Worm (Caenorhabditis elegans) whole organism, L1 larva: Measurements from ENCODE around the gene M117.4.

Experiments
- C34B4.2 ChIP-seq: sonication (generic microtip); optimal IDR thresholded peaks from 2 replicates; lab custom pipeline; 2017; ENCODE audit warnings: mild to moderate bottlenecking, missing genetic modification characterization, missing compliant biosample characterization
- aha-1 ChIP-seq: fragments of 150-350 bp; optimal IDR thresholded peaks from 2 replicates; lab custom pipeline; 2014; ENCODE audit warnings: missing biosample characterization, missing genetic modification characterization
- alr-1 ChIP-seq: fragments of 200-800 bp; sonication (Bioruptor generic); optimal IDR thresholded peaks from 2 replicates; lab custom pipeline; 2018; ENCODE audit warnings: borderline replicate concordance, mild to moderate bottlenecking, missing genetic modification characterization, missing compliant biosample characterization
- aly-2 ChIP-seq: fragments of 150-350 bp; optimal IDR thresholded peaks from 2 replicates; lab custom pipeline; 2014; ENCODE audit warnings: missing biosample characterization, missing genetic modification characterization
- ama-1 ChIP-seq: fragments of 150-350 bp; optimal IDR thresholded peaks from 2 replicates; lab custom pipeline; 2014
- ceh-8 ChIP-seq: fragments of 200-800 bp; sonication (Bioruptor generic); optimal IDR thresholded peaks from 2 replicates; lab custom pipeline; 2018; ENCODE audit warnings: mild to moderate bottlenecking, missing genetic modification characterization, moderate library complexity, missing compliant biosample characterization
- ceh-90 ChIP-seq: sonication (generic microtip); optimal IDR thresholded peaks from 2 replicates; lab custom pipeline; 2016; ENCODE audit warnings: missing genetic modification characterization, missing compliant biosample characterization
- dpl-1 ChIP-seq, 3 experiments: fragments of 150-350 bp in 2 of 3; sonication (generic microtip) in 1 of 3; optimal IDR thresholded peaks; 2 replicates each; lab custom pipeline; 2014 to 2017; ENCODE audit warnings: missing biosample characterization in 3 of 3, missing genetic modification characterization in 3 of 3, missing genetic modification reagents in 3 of 3
- dsc-1 ChIP-seq: sonication (generic microtip); optimal IDR thresholded peaks from 2 replicates; lab custom pipeline; 2016; ENCODE audit warnings: mild to moderate bottlenecking, missing genetic modification characterization, missing compliant biosample characterization
- efl-3 ChIP-seq: fragments of 200-800 bp; sonication (Bioruptor generic); optimal IDR thresholded peaks from 2 replicates; lab custom pipeline; 2018; ENCODE audit warnings: mild to moderate bottlenecking, missing genetic modification characterization, missing compliant biosample characterization
- elt-3 ChIP-seq, 6 experiments: fragments of 150-350 bp in 1 of 6; sonication (generic microtip); optimal IDR thresholded peaks; 2 replicates each; lab custom pipeline; 2017 to 2018; ENCODE audit warnings: missing biosample characterization in 6 of 6, missing genetic modification characterization in 6 of 6, inconsistent platforms in 1 of 6
- fkh-10 ChIP-seq: sonication (generic microtip); optimal IDR thresholded peaks from 2 replicates; lab custom pipeline; 2017; ENCODE audit warnings: missing biosample characterization, missing genetic modification reagents, missing genetic modification characterization
- fkh-8 ChIP-seq: sonication (generic microtip); optimal IDR thresholded peaks from 2 replicates; lab custom pipeline; 2016; ENCODE audit warnings: mild to moderate bottlenecking, missing genetic modification characterization, missing compliant biosample characterization
- fos-1 ChIP-seq: fragments of 150-350 bp; optimal IDR thresholded peaks from 2 replicates; lab custom pipeline; 2014; ENCODE audit warnings: missing biosample characterization, missing genetic modification characterization
- hlh-4 ChIP-seq: sonication (generic microtip); optimal IDR thresholded peaks from 2 replicates; lab custom pipeline; 2016; ENCODE audit warnings: mild to moderate bottlenecking, missing genetic modification characterization, missing compliant biosample characterization
- irx-1 ChIP-seq: sonication (generic microtip); optimal IDR thresholded peaks from 2 replicates; lab custom pipeline; 2016; ENCODE audit warnings: missing genetic modification characterization, missing compliant biosample characterization
- isw-1 ChIP-seq: fragments of 200-800 bp; sonication (Bioruptor generic); IDR thresholded peaks from 2 replicates; pipeline ENCODE4 v1.3.6; 2022; ENCODE audit warnings: missing genetic modification characterization, missing compliant biosample characterization
- lin-13 ChIP-seq: fragments of 150-350 bp; optimal IDR thresholded peaks from 2 replicates; lab custom pipeline; 2014; ENCODE audit warnings: missing biosample characterization, missing genetic modification reagents, missing genetic modification characterization
- lin-15B ChIP-seq: fragments of 150-350 bp; sonication (generic microtip); optimal IDR thresholded peaks from 3 replicates; lab custom pipeline; 2014; ENCODE audit warnings: missing biosample characterization, missing genetic modification characterization
- lin-35 ChIP-seq, 2 experiments: fragments of 150-350 bp; optimal IDR thresholded peaks; 2 replicates each; lab custom pipeline; 2014; ENCODE audit warnings: missing biosample characterization in 2 of 2, missing genetic modification characterization in 2 of 2, missing genetic modification reagents in 2 of 2
- lir-3 ChIP-seq: sonication (generic microtip); optimal IDR thresholded peaks from 2 replicates; lab custom pipeline; 2016; ENCODE audit warnings: mild to moderate bottlenecking, missing genetic modification characterization, moderate library complexity, missing compliant biosample characterization; ENCODE audit not compliant: poor library complexity
- mdl-1 ChIP-seq, 2 experiments: fragments of 150-350 bp; optimal IDR thresholded peaks; 2 replicates each; lab custom pipeline; 2014 to 2017; ENCODE audit warnings: missing biosample characterization in 2 of 2, missing genetic modification characterization in 2 of 2, inconsistent platforms in 1 of 2
- nhr-11 ChIP-seq: fragments of 150-350 bp; optimal IDR thresholded peaks from 2 replicates; lab custom pipeline; 2014; ENCODE audit warnings: missing biosample characterization, missing genetic modification characterization
- nhr-19 ChIP-seq: fragments of 200-800 bp; sonication (Bioruptor generic); conservative IDR thresholded peaks from 2 replicates; pipeline ENCODE4 v1.3.6; 2022; ENCODE audit warnings: missing genetic modification characterization, missing compliant biosample characterization
- nhr-20 ChIP-seq: sonication (generic microtip); optimal IDR thresholded peaks from 2 replicates; lab custom pipeline; 2016; ENCODE audit warnings: mild to moderate bottlenecking, missing genetic modification characterization, missing compliant biosample characterization
- nhr-71 ChIP-seq: sonication (generic microtip); optimal IDR thresholded peaks from 2 replicates; lab custom pipeline; 2016; ENCODE audit warnings: mild to moderate bottlenecking, missing genetic modification characterization, moderate library complexity, missing compliant biosample characterization
- nhr-77 ChIP-seq: fragments of 150-350 bp; optimal IDR thresholded peaks from 2 replicates; lab custom pipeline; 2014; ENCODE audit warnings: missing biosample characterization, missing genetic modification characterization
- nhr-85 ChIP-seq: sonication (generic microtip); peaks from one replicate; lab custom pipeline; 2016; ENCODE audit warnings: missing genetic modification characterization, inconsistent platforms, missing compliant biosample characterization
- nhr-90 ChIP-seq: sonication (generic microtip); optimal IDR thresholded peaks from 2 replicates; lab custom pipeline; 2016; ENCODE audit warnings: mild to moderate bottlenecking, missing genetic modification characterization, missing compliant biosample characterization; ENCODE audit not compliant: poor library complexity
- pax-3 ChIP-seq: fragments of 200-800 bp; sonication (Bioruptor generic); optimal IDR thresholded peaks from 2 replicates; lab custom pipeline; 2018; ENCODE audit warnings: mild to moderate bottlenecking, missing genetic modification characterization, moderate library complexity, missing compliant biosample characterization
- rnt-1 ChIP-seq: sonication (generic microtip); optimal IDR thresholded peaks from 2 replicates; lab custom pipeline; 2016; ENCODE audit warnings: mild to moderate bottlenecking, missing genetic modification characterization, moderate library complexity, missing compliant biosample characterization
- skn-1 ChIP-seq: fragments of 150-350 bp; optimal IDR thresholded peaks from 2 replicates; lab custom pipeline; 2014; ENCODE audit warnings: missing biosample characterization, missing genetic modification characterization
- snpc-4 ChIP-seq: fragments of 150-350 bp; optimal IDR thresholded peaks from 2 replicates; lab custom pipeline; 2014; ENCODE audit warnings: missing biosample characterization, missing genetic modification characterization
- snu-23 ChIP-seq: sonication (generic microtip); optimal IDR thresholded peaks from 2 replicates; lab custom pipeline; 2016; ENCODE audit warnings: missing genetic modification characterization, missing compliant biosample characterization
- sox-4 ChIP-seq: sonication (generic microtip); optimal IDR thresholded peaks from 2 replicates; lab custom pipeline; 2016; ENCODE audit warnings: missing genetic modification characterization, missing compliant biosample characterization
- swsn-7 ChIP-seq: sonication (generic microtip); optimal IDR thresholded peaks from 2 replicates; lab custom pipeline; 2016; ENCODE audit warnings: missing genetic modification characterization, missing compliant biosample characterization
- tlp-1 ChIP-seq: fragments of 150-350 bp; optimal IDR thresholded peaks from 2 replicates; lab custom pipeline; 2014; ENCODE audit warnings: missing biosample characterization, missing genetic modification characterization
- xbp-1 ChIP-seq: sonication (generic microtip); optimal IDR thresholded peaks from 2 replicates; lab custom pipeline; 2016; ENCODE audit warnings: missing genetic modification characterization, missing compliant biosample characterization
- zip-4 ChIP-seq: fragments of 200-800 bp; sonication (Bioruptor generic); optimal IDR thresholded peaks from 2 replicates; lab custom pipeline; 2018; ENCODE audit warnings: mild to moderate bottlenecking, missing genetic modification characterization, moderate library complexity, missing compliant biosample characterization
- ztf-11 ChIP-seq, 2 experiments: sonication (generic microtip); optimal IDR thresholded peaks; 2 replicates each; lab custom pipeline; 2016 to 2017; ENCODE audit warnings: missing genetic modification characterization in 2 of 2, missing biosample characterization in 1 of 2, missing compliant biosample characterization in 1 of 2

M117.4 gene

DNA sequence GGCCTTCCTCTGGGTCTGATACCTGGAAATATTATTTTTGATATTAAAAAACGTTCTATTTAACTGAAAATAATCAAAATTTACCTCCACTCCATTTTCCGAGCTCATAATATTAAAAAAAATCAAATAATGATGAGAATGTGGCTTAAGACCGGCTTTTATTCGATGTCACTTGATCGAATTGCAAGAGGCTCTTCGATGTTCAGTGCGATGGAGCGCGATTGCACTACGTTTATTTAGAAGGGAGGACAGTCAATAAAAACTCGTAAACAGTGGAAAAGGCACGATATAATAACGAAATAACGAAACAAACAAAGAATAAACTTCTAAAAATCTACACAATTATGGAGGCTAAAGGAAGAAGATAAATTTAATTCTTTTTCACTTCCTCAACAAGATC, 21.4 kb upstream of the M117.4 start, which contains the start of gene tag-30 (continued):
- TF ChIP-seq nhr-71 (tag; lab: Kevin White, UChicago) (peak; percentile 67), ceh-8 (GFP tag; lab: Kevin White, UChicago) (no peak), dsc-1 (tag; lab: Kevin White, UChicago) (peak; percentile 35), nhr-85 (no peak), nhr-77 (tag; lab: Kevin White, UChicago) (peak; percentile 31), ama-1 (lab: Kevin White, UChicago) (peak; percentile 54), xbp-1 (tag; lab: Kevin White, UChicago) (peak; percentile 43), mdl-1 (tag; optimal IDR thresholded peaks at IDR 0.05; lab: Kevin White, UChicago) (no peak), nhr-90 (tag; lab: Kevin White, UChicago) (peak; percentile 31), swsn-7 (peak; percentile 35), irx-1 (tag; lab: Kevin White, UChicago) (peak; percentile 19), lin-35 (GFP tag; optimal IDR thresholded peaks at IDR 0.05; lab: Kevin White, UChicago) (peak; percentile 53 to 77), fkh-10 (GFP tag; lab: Kevin White, UChicago) (no peak)

DNA sequence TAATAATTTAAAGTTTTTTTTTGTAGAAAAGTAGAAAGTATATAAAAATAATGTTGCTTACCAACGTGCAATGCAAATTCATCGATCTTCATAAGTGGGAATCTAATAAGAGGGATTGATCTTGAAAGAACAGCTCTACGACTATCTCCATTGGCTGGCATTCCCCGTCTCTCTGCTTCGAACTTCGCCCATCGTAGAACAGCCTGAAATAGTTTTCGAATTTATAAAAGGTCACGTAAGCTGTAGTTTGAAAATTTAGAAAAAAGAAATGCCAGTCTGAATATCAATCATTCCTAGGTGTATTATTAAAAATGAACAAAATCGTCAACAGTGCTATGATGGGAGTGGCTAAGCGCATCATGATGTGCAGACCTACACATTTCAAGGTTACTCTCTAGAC, 18.5 kb upstream of the M117.4 start, which contains the start of gene F38H4.5:
Gene F38H4.5 (plus strand): TSS at position 301 of the 400 bp plus-strand sequence.
- TF ChIP-seq hlh-4 (tag; lab: Kevin White, UChicago) (no peak), lin-35 (GFP tag; optimal IDR thresholded peaks at IDR 0.05; lab: Kevin White, UChicago) (no peak), tlp-1 (no peak), rnt-1 (tag; lab: Kevin White, UChicago) (no peak), alr-1 (no peak)
- TF ChIP-seq, all 84 proteins: peak for 0

DNA sequence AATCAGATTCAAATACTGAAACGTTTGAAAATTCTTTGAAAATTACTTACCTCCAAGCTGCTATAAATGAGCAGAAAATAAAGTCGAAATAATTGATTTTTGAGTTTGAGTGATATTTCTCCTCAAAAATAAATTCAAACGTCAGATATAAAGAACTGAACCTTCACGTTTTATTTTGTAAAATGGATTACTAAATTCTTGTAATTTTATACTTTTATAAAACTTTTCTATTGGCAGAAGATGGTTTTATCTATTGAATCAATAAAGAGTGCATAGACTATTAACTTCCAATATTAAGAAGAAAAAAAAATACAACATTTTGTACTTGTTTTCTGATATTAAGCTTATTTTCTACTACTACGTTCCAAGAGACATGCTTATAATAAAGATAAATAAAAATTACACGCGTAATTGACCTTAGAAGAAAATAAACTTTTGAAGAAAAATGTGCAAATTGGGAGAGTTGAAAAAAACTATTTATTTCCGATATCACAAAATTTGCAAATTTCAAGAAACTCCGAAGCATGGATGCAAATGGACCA, 14.5 kb upstream of the M117.4 start, which contains the start of the genes F38H4.6 and F38H4.4:
Gene F38H4.6 (minus strand): TSS at position 101 of the 542 bp plus-strand sequence.
Gene F38H4.4 (plus strand): TSS at position 492 of the 542 bp plus-strand sequence.
- TF ChIP-seq lin-13 (GFP tag; lab: Kevin White, UChicago): no peak
- TF ChIP-seq lir-3 (tag; lab: Kevin White, UChicago): no peak
- TF ChIP-seq lin-35 (GFP tag; optimal IDR thresholded peaks at IDR 0.05; lab: Kevin White, UChicago): no peak
- TF ChIP-seq aha-1 (tag; lab: Kevin White, UChicago): no peak
- no peak for TF ChIP-seq isw-1 (GFP tag; lab: Robert Waterston, UW)
- TF ChIP-seq C34B4.2 (tag; lab: Kevin White, UChicago): no peak
- no peak for TF ChIP-seq snu-23
- no peak for TF ChIP-seq nhr-19
- TF ChIP-seq hlh-4 (tag; lab: Kevin White, UChicago): no peak
- no peak for TF ChIP-seq lin-15B
- no peak for TF ChIP-seq efl-3 (GFP tag; lab: Kevin White, UChicago)
- TF ChIP-seq nhr-11: no peak
- no peak for TF ChIP-seq snpc-4 (tag; lab: Kevin White, UChicago)
- TF ChIP-seq nhr-85: no peak
- no peak for TF ChIP-seq zip-4 (GFP tag; lab: Kevin White, UChicago)
- no peak for TF ChIP-seq sox-4 (tag; lab: Kevin White, UChicago)
- TF ChIP-seq fkh-10 (GFP tag; lab: Kevin White, UChicago): no peak
- TF ChIP-seq, all 84 proteins: peak for 0

DNA sequence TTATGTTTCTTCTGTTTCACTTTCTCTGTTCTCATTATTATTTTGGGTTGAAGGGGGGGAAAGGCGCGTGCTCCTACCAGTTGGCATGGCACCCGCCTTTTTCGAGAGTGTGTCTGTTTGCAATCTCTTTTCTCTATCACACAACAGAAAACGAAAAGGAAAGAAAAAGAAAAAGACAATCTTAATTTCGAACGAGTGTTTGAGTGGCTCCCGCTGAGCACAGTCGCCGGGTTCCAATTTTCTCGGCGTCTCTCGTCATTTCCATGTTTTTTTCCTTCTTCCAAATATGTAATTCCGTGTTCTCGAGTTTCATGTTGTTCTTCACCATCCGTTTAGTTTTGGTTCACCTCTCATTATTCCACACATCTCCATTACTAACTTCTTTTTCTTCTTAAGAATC, 8.8 kb upstream of the M117.4 start, which contains the start of gene F38H4.3:
Gene F38H4.3 (plus strand): TSS at position 301 of the 400 bp plus-strand sequence.
- TF ChIP-seq fkh-8 (tag; lab: Kevin White, UChicago) (peak; percentile 7), xbp-1 (tag; lab: Kevin White, UChicago) (no peak), elt-3 (tag; optimal IDR thresholded peaks at IDR 0.05; lab: Kevin White, UChicago) (no peak)

DNA sequence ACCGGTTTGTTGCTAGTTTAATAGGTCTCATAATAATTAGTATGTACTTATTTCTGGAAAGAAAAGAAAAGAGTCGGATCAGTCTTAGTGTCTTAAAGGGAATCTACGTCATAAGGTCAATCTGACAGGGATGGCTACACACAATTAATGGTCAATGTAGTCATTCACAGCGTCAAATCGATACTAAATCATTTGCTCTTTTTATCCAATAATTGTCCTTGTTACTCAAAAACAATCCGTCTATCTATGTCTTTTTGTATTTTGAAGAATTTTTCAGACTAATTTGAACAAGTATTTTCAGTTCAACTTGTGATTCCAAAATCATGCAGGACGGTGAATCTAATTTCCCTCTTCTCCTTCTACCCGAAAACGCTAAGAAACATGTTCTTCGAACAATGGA, 5.3 kb upstream of the M117.4 start, which contains the start of gene fbxb-3:
Gene fbxb-3 (plus strand): TSS at position 301 of the 400 bp plus-strand sequence.
- TF ChIP-seq dpl-1 (GFP tag; optimal IDR thresholded peaks at IDR 0.05; lab: Kevin White, UChicago) (no peak), ceh-90 (tag; lab: Kevin White, UChicago) (no peak), pax-3 (tag; lab: Kevin White, UChicago) (no peak), fos-1 (tag; lab: Kevin White, UChicago) (no peak), lir-3 (tag; lab: Kevin White, UChicago) (no peak), aha-1 (tag; lab: Kevin White, UChicago) (no peak), nhr-20 (tag; lab: Kevin White, UChicago) (no peak), aly-2 (tag; lab: Kevin White, UChicago) (no peak), lin-13 (GFP tag; lab: Kevin White, UChicago) (no peak), ztf-11 (tag; optimal IDR thresholded peaks at IDR 0.05; lab: Kevin White, UChicago) (no peak), skn-1 (tag; lab: Kevin White, UChicago) (no peak)
- TF ChIP-seq, all 84 proteins: peak for 0
